Worm (Caenorhabditis elegans): ENCODE data around the gene ints-7.

ints-7 gene

DNA sequence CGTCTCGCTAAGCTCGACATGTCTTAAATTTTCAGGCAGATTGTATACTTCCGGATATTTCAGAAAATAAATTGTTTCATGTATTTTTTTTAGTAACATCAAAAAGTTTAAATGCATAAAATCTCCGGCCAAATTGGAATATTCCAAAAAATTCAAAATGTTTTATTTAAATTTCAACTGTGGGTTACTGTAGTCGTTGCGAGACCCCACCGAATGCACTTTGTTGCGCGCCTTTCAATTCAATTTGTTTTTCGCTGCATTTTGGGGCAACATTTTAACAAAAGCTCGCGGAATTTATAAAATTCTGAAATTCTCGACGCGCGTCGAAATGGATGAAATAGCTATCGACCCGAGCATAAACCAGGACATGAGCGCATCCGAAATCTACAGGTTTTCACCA, 9.7 kb upstream of the ints-7 start, which contains the start of gene F54D5.2:
TSS of gene F54D5.2 (plus strand) at position 237 of the 400 bp plus-strand sequence.
- TF ChIP-seq ama-1 (optimal IDR thresholded peaks at IDR 0.05) (no peak), xbp-1 (tag; optimal IDR thresholded peaks at IDR 0.05) (no peak), ztf-4 (tag; optimal IDR thresholded peaks at IDR 0.05) (no peak), zag-1 (tag; optimal IDR thresholded peaks at IDR 0.05) (no peak), efl-1 (optimal IDR thresholded peaks at IDR 0.05) (no peak), efl-1 (GFP tag; optimal IDR thresholded peaks at IDR 0.05 in 1 of 2) (no peak), blmp-1 (tag; optimal IDR thresholded peaks at IDR 0.05) (no peak), aly-2 (tag; optimal IDR thresholded peaks at IDR 0.05) (no peak), nhr-71 (tag; optimal IDR thresholded peaks at IDR 0.05) (no peak), hlh-4 (tag; optimal IDR thresholded peaks at IDR 0.05) (no peak), lin-15B (tag; optimal IDR thresholded peaks at IDR 0.05) (no peak), dsc-1 (tag; optimal IDR thresholded peaks at IDR 0.05) (no peak), unc-62 (GFP tag; optimal IDR thresholded peaks at IDR 0.05) (no peak), nhr-237 (tag; optimal IDR thresholded peaks at IDR 0.05) (no peak), nhr-12 (tag; optimal IDR thresholded peaks at IDR 0.05) (no peak), unc-86 (tag; optimal IDR thresholded peaks at IDR 0.05) (no peak)

DNA sequence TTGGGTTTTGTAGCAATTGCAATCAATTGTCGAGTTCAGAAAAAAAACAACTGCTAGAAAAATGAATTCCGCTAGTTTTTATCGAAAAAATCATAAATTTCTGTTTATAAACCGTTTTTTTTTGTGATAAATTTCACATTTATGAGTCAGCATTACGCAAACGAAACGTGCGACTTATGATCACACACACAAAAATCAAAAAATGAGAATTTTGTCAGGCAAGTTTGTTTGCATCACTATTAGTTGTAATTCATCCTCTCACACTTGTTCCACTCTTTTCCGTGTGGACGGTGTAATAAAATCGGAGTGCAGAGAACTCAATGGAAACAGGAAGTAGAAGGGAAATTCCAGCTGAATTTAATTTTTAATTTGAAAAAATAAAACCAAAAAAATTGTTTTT, 5.3 kb upstream of the ints-7 start, which contains the start of gene pcs-1:
TSS of gene pcs-1 (minus strand) at position 344 of the 400 bp plus-strand sequence.
- TF ChIP-seq lin-14 (GFP tag; optimal IDR thresholded peaks at IDR 0.05) = peak; percentile 27
- TF ChIP-seq nhr-71 (tag; optimal IDR thresholded peaks at IDR 0.05) = no peak

DNA sequence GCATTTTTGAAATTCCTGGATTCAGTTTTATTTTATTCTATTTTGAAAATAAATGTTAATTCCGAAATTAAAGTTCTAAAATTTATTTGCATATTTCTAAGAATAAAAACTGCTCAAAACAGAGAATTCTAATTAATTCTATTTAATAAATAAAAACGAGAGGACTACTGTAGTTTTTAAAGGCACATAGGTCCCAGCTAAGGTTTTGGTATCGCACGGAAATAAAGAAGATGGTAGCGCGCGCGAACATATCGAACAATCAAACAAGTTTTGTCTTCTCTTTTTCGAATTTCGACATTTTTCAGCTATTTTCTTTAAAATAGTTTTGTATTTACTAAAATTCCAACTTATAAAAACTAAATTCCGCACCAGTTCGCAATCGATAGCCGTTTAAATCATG, 4.8 kb upstream of the ints-7 start:
- no peak for TF ChIP-seq lsy-2 (tag; optimal IDR thresholded peaks at IDR 0.05)
- TF ChIP-seq sptf-1 (tag; optimal IDR thresholded peaks at IDR 0.05) = no peak
- no peak for TF ChIP-seq elt-3 (tag; optimal IDR thresholded peaks at IDR 0.05)
- no peak for TF ChIP-seq jun-1 (tag; optimal IDR thresholded peaks at IDR 0.05)
- TF ChIP-seq unc-30 (tag; optimal IDR thresholded peaks at IDR 0.05) = no peak
- no peak for TF ChIP-seq nhr-237 (tag; optimal IDR thresholded peaks at IDR 0.05)
- no peak for TF ChIP-seq pax-3 (tag; optimal IDR thresholded peaks at IDR 0.05)
- TF ChIP-seq grh-1 (GFP tag; IDR thresholded peaks at IDR 0.05) = no peak
- TF ChIP-seq lin-35 (GFP tag; optimal IDR thresholded peaks at IDR 0.05) = no peak
- no peak for TF ChIP-seq snpc-4 (tag; optimal IDR thresholded peaks at IDR 0.05)
- no peak for TF ChIP-seq fos-1 (tag; optimal IDR thresholded peaks at IDR 0.05)
- TF ChIP-seq nhr-90 (tag; optimal IDR thresholded peaks at IDR 0.05; ENCODE audit: poor library complexity) = no peak
- TF ChIP-seq vab-15 (tag; optimal IDR thresholded peaks at IDR 0.05) = no peak
- no peak for TF ChIP-seq unc-86 (tag; optimal IDR thresholded peaks at IDR 0.05)

- TF ChIP-seq elt-3 (tag; optimal IDR thresholded peaks at IDR 0.05) (no peak), ceh-8 (GFP tag; optimal IDR thresholded peaks at IDR 0.05) (no peak), sox-4 (tag; optimal IDR thresholded peaks at IDR 0.05) (no peak), snpc-4 (tag; optimal IDR thresholded peaks at IDR 0.05) (no peak), fos-1 (tag; optimal IDR thresholded peaks at IDR 0.05) (no peak), dsc-1 (tag; optimal IDR thresholded peaks at IDR 0.05) (no peak), lsy-2 (tag; optimal IDR thresholded peaks at IDR 0.05) (peak in 1 of 2 experiments; percentile 70), ama-1 (optimal IDR thresholded peaks at IDR 0.05) (no peak), nhr-47 (tag; optimal IDR thresholded peaks at IDR 0.05) (no peak), nhr-237 (tag; optimal IDR thresholded peaks at IDR 0.05) (no peak), C34B4.2 (tag; optimal IDR thresholded peaks at IDR 0.05) (no peak), aha-1 (tag; optimal IDR thresholded peaks at IDR 0.05) (no peak), nhr-19 (GFP tag; conservative IDR thresholded peaks at IDR 0.05) (no peak), fkh-10 (GFP tag; optimal IDR thresholded peaks at IDR 0.05) (no peak), nhr-71 (tag; optimal IDR thresholded peaks at IDR 0.05) (no peak), nhr-84 (tag; optimal IDR thresholded peaks at IDR 0.05) (no peak), xbp-1 (tag; optimal IDR thresholded peaks at IDR 0.05) (no peak), efl-1 (optimal IDR thresholded peaks at IDR 0.05) (peak; percentile 67 to 70), efl-1 (GFP tag; optimal IDR thresholded peaks at IDR 0.05 in 1 of 2) (peak; percentile 81 to 97), hlh-17 (GFP tag; optimal IDR thresholded peaks at IDR 0.05; ENCODE audit: borderline replicate concordance) (no peak), lin-13 (GFP tag; optimal IDR thresholded peaks at IDR 0.05) (no peak), grh-1 (GFP tag; IDR thresholded peaks at IDR 0.05) (no peak), nhr-90 (tag; optimal IDR thresholded peaks at IDR 0.05; ENCODE audit: poor library complexity) (no peak), swsn-7 (tag; optimal IDR thresholded peaks at IDR 0.05) (no peak), fkh-4 (tag; optimal IDR thresholded peaks at IDR 0.05; ENCODE audit: borderline replicate concordance) (no peak), jun-1 (tag; optimal IDR thresholded peaks at IDR 0.05) (no peak), irx-1 (tag; optimal IDR thresholded peaks at IDR 0.05) (no peak), tbx-2 (tag; optimal IDR thresholded peaks at IDR 0.05) (no peak), mab-9 (GFP tag; IDR thresholded peaks at IDR 0.05) (no peak), nhr-12 (tag; optimal IDR thresholded peaks at IDR 0.05) (no peak), tlp-1 (tag; optimal IDR thresholded peaks at IDR 0.05) (no peak), Y116A8C.19 (tag; optimal IDR thresholded peaks at IDR 0.05; ENCODE audit: borderline replicate concordance) (no peak), ztf-4 (tag; optimal IDR thresholded peaks at IDR 0.05) (no peak)
Observed at ce11 chrII:11578327-11578726, 4.3 kb upstream of the ints-7 start, which contains the start of gene smc-6. TSS of gene smc-6 (plus strand) at chrII:11578716.
